Fruit fly (Drosophila melanogaster): ENCODE results near the gene CG3156.

- no peak for TF ChIP-seq CG7101 (tag; optimal IDR thresholded peaks at IDR 0.05)
- no peak for TF ChIP-seq CG7045 (GFP tag; optimal IDR thresholded peaks at IDR 0.05)
Measured at dm6 chrX:463934-464333, 23.7 kb upstream of the CG3156 start.

All from whole organism, adult.